Fruit fly (Drosophila melanogaster) whole organism, embryonic: ENCODE measurements around the gene CG7806.

ENCODE experiments used
- Ada2b ChIP-seq: fragments of 200-800 bp; sonication (Bioruptor generic); IDR thresholded peaks from 2 replicates; pipeline ENCODE4 v1.3.6; 2022; ENCODE audit warnings: missing biosample characterization, missing genetic modification characterization
- CG2199 ChIP-seq: fragments of 200-800 bp; sonication (Bioruptor generic); IDR thresholded peaks from 3 replicates; pipeline ENCODE4 v1.3.6; 2022; ENCODE audit warnings: missing biosample characterization, missing genetic modification characterization
- CG2889 ChIP-seq: fragments of 200-800 bp; sonication (Bioruptor generic); IDR thresholded peaks from 3 replicates; pipeline ENCODE4 v1.3.6; 2022; ENCODE audit warnings: missing biosample characterization, missing genetic modification characterization
- CG3995 ChIP-seq: fragments of 200-800 bp; sonication (Bioruptor generic); optimal IDR thresholded peaks from 3 replicates; lab custom pipeline; 2016; ENCODE audit warnings: missing biosample characterization, missing genetic modification characterization
- CG8281 ChIP-seq: fragments of 200-800 bp; sonication (Bioruptor generic); optimal IDR thresholded peaks from 2 replicates; lab custom pipeline; 2018; ENCODE audit warnings: missing biosample characterization, mild to moderate bottlenecking, missing genetic modification characterization, moderate library complexity
- Vsx1 ChIP-seq: fragments of 200-800 bp; sonication (Bioruptor generic); optimal IDR thresholded peaks from 2 replicates; lab custom pipeline; 2017; ENCODE audit warnings: missing biosample characterization, mild to moderate bottlenecking, missing genetic modification characterization, missing genetic modification reagents

- TF ChIP-seq CG2199 (GFP tag; lab: Robert Waterston, UW): no peak; the same call in 2 of the 3 replicates
- TF ChIP-seq CG3995 (GFP tag; lab: Kevin White, UChicago): peak; percentile 44
- no peak for TF ChIP-seq Ada2b
- TF ChIP-seq CG8281 (tag; lab: Kevin White, UChicago): no peak
- no peak for TF ChIP-seq Vsx1 (GFP tag; lab: Kevin White, UChicago)
- TF ChIP-seq CG2889 (GFP tag; lab: Robert Waterston, UW): no peak
Observed at dm6 chr2L:8334705-8335104, 23.5 kb downstream of the CG7806 start.
